Fruit fly (Drosophila melanogaster) whole organism, wandering third instar larva: ENCODE data around the gene Ubc6.
A peak's percentile ranks its signal among the peaks of the same experiment; 100 is the strongest.

Experiments used
- CG32264 ChIP-seq: fragments of 200-800 bp; sonication (Bioruptor generic); optimal IDR thresholded peaks from 2 replicates; lab custom pipeline; 2016; ENCODE audit warnings: missing biosample characterization, missing genetic modification characterization
- CG9705 ChIP-seq: fragments of 200-800 bp; sonication (Bioruptor generic); optimal IDR thresholded peaks from 2 replicates; lab custom pipeline; 2018; ENCODE audit warnings: missing biosample characterization, mild to moderate bottlenecking, missing genetic modification characterization
- CrebA ChIP-seq: fragments of 200-800 bp; sonication (Bioruptor generic); optimal IDR thresholded peaks from 2 replicates; lab custom pipeline; 2016; ENCODE audit warnings: missing biosample characterization, mild to moderate bottlenecking, missing genetic modification characterization, borderline replicate concordance
- Dif ChIP-seq: fragments of 200-275, 200-300 bp; sonication (Bioruptor generic); optimal IDR thresholded peaks from 2 replicates; lab custom pipeline; 2018; ENCODE audit warnings: missing biosample characterization, missing genetic modification characterization; ENCODE audit not compliant: partially characterized antibody
- GATAd ChIP-seq: sonication (Bioruptor generic); optimal IDR thresholded peaks from 2 replicates; lab custom pipeline; 2016; ENCODE audit warnings: missing biosample characterization, missing genetic modification characterization
- HLH106 ChIP-seq: fragments of 200-800 bp; optimal IDR thresholded peaks from 3 replicates; lab custom pipeline; 2019; ENCODE audit warnings: missing biosample characterization, mild to moderate bottlenecking, missing genetic modification characterization, moderate library complexity
- Hnf4 ChIP-seq: fragments of 200-800 bp; sonication (Bioruptor generic); optimal IDR thresholded peaks from 2 replicates; lab custom pipeline; 2016; ENCODE audit warnings: missing biosample characterization, mild to moderate bottlenecking, missing genetic modification characterization
- Hr78 ChIP-seq: fragments of >200 bp; optimal IDR thresholded peaks from 2 replicates; lab custom pipeline; 2017; ENCODE audit warnings: missing biosample characterization, missing genetic modification characterization
- Hr83 ChIP-seq: fragments of 200-300 bp; sonication (Bioruptor generic); optimal IDR thresholded peaks from 2 replicates; lab custom pipeline; 2016; ENCODE audit warnings: missing biosample characterization, mild to moderate bottlenecking, missing genetic modification characterization, moderate library complexity; ENCODE audit not compliant: poor library complexity, severe bottlenecking
- Jra ChIP-seq: sonication (Bioruptor generic); optimal IDR thresholded peaks from 2 replicates; lab custom pipeline; 2016; ENCODE audit warnings: missing biosample characterization, missing genetic modification characterization
- Mio ChIP-seq: sonication (Bioruptor generic); optimal IDR thresholded peaks from 2 replicates; lab custom pipeline; 2016; ENCODE audit warnings: missing biosample characterization, missing genetic modification characterization
- N ChIP-seq: fragments of >200 bp; optimal IDR thresholded peaks from 2 replicates; lab custom pipeline; 2018; ENCODE audit warnings: missing biosample characterization, missing external identifiers, missing genetic modification characterization
- OdsH ChIP-seq: fragments of 200-800 bp; sonication (Bioruptor generic); optimal IDR thresholded peaks from 2 replicates; lab custom pipeline; 2016; ENCODE audit warnings: missing biosample characterization, mild to moderate bottlenecking, missing genetic modification characterization
- Rel ChIP-seq, 2 experiments: fragments of 200-800 bp; sonication (Bioruptor generic) in 1 of 2; optimal IDR thresholded peaks; 2 replicates in 1 of 2; 3 replicates in 1 of 2; lab custom pipeline; 2016 to 2019; ENCODE audit warnings: mild to moderate bottlenecking in 2 of 2, missing biosample characterization in 2 of 2, missing genetic modification characterization in 2 of 2, moderate library complexity in 1 of 2
- Vsx2 ChIP-seq: fragments of 200-300, 225-300 bp; sonication (Bioruptor generic); optimal IDR thresholded peaks from 2 replicates; lab custom pipeline; 2018; ENCODE audit warnings: missing biosample characterization, missing genetic modification characterization; ENCODE audit not compliant: partially characterized antibody
- br ChIP-seq: fragments of 200-800 bp; sonication (Bioruptor generic); optimal IDR thresholded peaks from 2 replicates; lab custom pipeline; 2016; ENCODE audit warnings: missing biosample characterization, missing genetic modification characterization
- dl ChIP-seq, 2 experiments: fragments of 175-275, 200-275 bp in 1 of 2; fragments of 200-275 bp in 1 of 2; sonication (Bioruptor generic); optimal IDR thresholded peaks; lab custom pipeline; 2018; ENCODE audit warnings: mild to moderate bottlenecking in 2 of 2, missing biosample characterization in 2 of 2, missing genetic modification characterization in 2 of 2, moderate library complexity in 2 of 2; ENCODE audit not compliant: partially characterized antibody in 2 of 2, insufficient read depth in 1 of 2
- dmrt93B ChIP-seq: fragments of 200-800 bp; sonication (Bioruptor generic); optimal IDR thresholded peaks from 2 replicates; lab custom pipeline; 2018; ENCODE audit warnings: missing biosample characterization, mild to moderate bottlenecking, missing genetic modification characterization
- dsf ChIP-seq: sonication (Bioruptor generic); optimal IDR thresholded peaks from 2 replicates; lab custom pipeline; 2016; ENCODE audit warnings: missing biosample characterization, missing genetic modification characterization, borderline replicate concordance
- foxo ChIP-seq, 2 experiments: fragments of 200-800 bp; sonication (Bioruptor generic); optimal IDR thresholded peaks; 2 replicates in 1 of 2; 3 replicates in 1 of 2; lab custom pipeline; 2016 to 2017; ENCODE audit warnings: missing biosample characterization in 2 of 2, missing genetic modification characterization in 2 of 2
- h ChIP-seq: fragments of 200-800 bp; sonication (Bioruptor generic); optimal IDR thresholded peaks from 3 replicates; lab custom pipeline; 2016; ENCODE audit warnings: missing biosample characterization, mild to moderate bottlenecking, missing genetic modification characterization
- jim ChIP-seq: fragments of 175-275, 200-325 bp; sonication (Bioruptor generic); optimal IDR thresholded peaks from 2 replicates; lab custom pipeline; 2016; ENCODE audit warnings: missing biosample characterization, mild to moderate bottlenecking, missing genetic modification characterization
- lola ChIP-seq: fragments of >200 bp; optimal IDR thresholded peaks from 2 replicates; lab custom pipeline; 2017; ENCODE audit warnings: missing biosample characterization, missing genetic modification characterization
- psq ChIP-seq: fragments of 200-800 bp; sonication (Bioruptor generic); optimal IDR thresholded peaks from 3 replicates; lab custom pipeline; 2017; ENCODE audit warnings: missing biosample characterization, mild to moderate bottlenecking, missing genetic modification characterization, moderate library complexity
- rgr ChIP-seq: fragments of 200-800 bp; sonication (Bioruptor generic); optimal IDR thresholded peaks from 3 replicates; lab custom pipeline; 2016; ENCODE audit warnings: missing biosample characterization, mild to moderate bottlenecking, missing genetic modification characterization
- sage ChIP-seq: fragments of 200-800 bp; sonication (Bioruptor generic); optimal IDR thresholded peaks from 2 replicates; lab custom pipeline; 2016; ENCODE audit warnings: missing biosample characterization, mild to moderate bottlenecking, missing genetic modification characterization
- sv ChIP-seq: fragments of 200-800 bp; sonication (Bioruptor generic); optimal IDR thresholded peaks from 3 replicates; lab custom pipeline; 2016; ENCODE audit warnings: missing biosample characterization, missing genetic modification characterization
- tai ChIP-seq: sonication (Bioruptor generic); optimal IDR thresholded peaks from 2 replicates; lab custom pipeline; 2016; ENCODE audit warnings: missing biosample characterization, missing genetic modification characterization
- usp ChIP-seq: fragments of >200 bp; optimal IDR thresholded peaks from 2 replicates; lab custom pipeline; 2017; ENCODE audit warnings: missing biosample characterization, missing genetic modification characterization
- woc ChIP-seq: sonication (Bioruptor generic); optimal IDR thresholded peaks from 2 replicates; lab custom pipeline; 2016; ENCODE audit warnings: missing biosample characterization, mild to moderate bottlenecking, missing genetic modification characterization

Gene Ubc6

DNA sequence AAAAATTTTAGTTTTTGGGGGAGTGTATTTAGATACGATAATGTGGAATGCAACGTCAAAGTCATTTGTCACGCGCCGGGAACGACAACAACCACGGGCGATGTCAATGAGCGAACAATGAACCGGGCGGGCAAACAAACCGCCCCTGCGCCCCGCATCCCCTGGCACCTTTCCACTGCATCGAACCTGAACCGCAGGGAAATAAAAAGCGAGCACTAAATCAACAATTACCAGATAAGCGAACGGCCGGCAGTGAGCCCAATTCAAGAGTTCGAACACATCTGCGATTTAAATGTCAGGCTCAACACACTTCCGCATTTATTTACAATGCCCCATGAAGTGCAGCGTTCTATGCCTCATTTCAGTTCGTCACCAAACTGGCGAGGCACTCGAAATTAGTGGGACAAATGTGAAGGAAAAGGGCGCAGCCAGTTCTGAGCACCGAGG, 44.1 kb upstream of the Ubc6 start:
- TF ChIP-seq tai (GFP tag; lab: Kevin White, UChicago) (peak; percentile 36), Dif (GFP tag; lab: Kevin White, UChicago) (no peak), Hr83 (GFP tag; lab: Kevin White, UChicago) (no peak), sage (no peak), h (GFP tag; lab: Kevin White, UChicago) (peak; percentile 33), CG32264 (GFP tag; lab: Kevin White, UChicago) (no peak), Rel (GFP tag; optimal IDR thresholded peaks at IDR 0.05; lab: Kevin White, UChicago) (no peak), Rel (tag; optimal IDR thresholded peaks at IDR 0.05; lab: Kevin White, UChicago) (peak; percentile 16), br (GFP tag; lab: Kevin White, UChicago) (peak; percentile 31)

dm6 chr3R:4995549-4996277, 43.2 kb upstream of the Ubc6 start:
- TF ChIP-seq usp (GFP tag; lab: Kevin White, UChicago) (no peak), sage (no peak), OdsH (GFP tag; lab: Kevin White, UChicago) (peak; percentile 30), Jra (no peak)

dm6 chr3R:4994659-4995058, 42.2 kb upstream of the Ubc6 start:
- no peak for TF ChIP-seq HLH106 (tag; lab: Kevin White, UChicago)

DNA sequence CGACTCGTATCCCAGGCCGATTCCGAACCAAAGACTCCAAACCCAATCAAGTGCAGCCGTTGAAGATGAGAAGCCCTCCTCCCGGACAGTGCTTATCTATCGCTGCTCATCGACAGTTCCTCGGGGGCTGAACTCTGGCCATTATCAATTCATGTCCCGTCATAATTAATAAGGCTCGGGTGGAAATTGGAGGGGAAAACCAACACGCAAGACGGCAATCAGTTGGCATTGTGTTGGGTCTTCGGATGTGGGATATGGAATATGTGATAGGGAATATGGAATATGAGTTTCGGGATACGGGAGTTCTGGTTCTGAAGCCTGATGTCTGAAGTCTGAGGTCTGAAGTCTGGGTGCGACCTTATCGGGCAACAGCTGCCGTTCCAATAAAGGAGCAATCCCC, 40.9 kb upstream of the Ubc6 start:
- TF ChIP-seq br (GFP tag; lab: Kevin White, UChicago) (no peak), CrebA (GFP tag; lab: Kevin White, UChicago) (no peak), Rel (GFP tag; optimal IDR thresholded peaks at IDR 0.05; lab: Kevin White, UChicago) (no peak), Rel (tag; optimal IDR thresholded peaks at IDR 0.05; lab: Kevin White, UChicago) (peak; percentile 66), OdsH (GFP tag; lab: Kevin White, UChicago) (no peak), Hr83 (GFP tag; lab: Kevin White, UChicago) (no peak), Dif (GFP tag; lab: Kevin White, UChicago) (peak; percentile 20), rgr (GFP tag; lab: Kevin White, UChicago) (no peak), Mio (no peak)

- TF ChIP-seq br (GFP tag; lab: Kevin White, UChicago) (peak; percentile 13), Dif (GFP tag; lab: Kevin White, UChicago) (peak; percentile 2), dsf (no peak), h (GFP tag; lab: Kevin White, UChicago) (no peak), Rel (GFP tag; optimal IDR thresholded peaks at IDR 0.05; lab: Kevin White, UChicago) (no peak), Rel (tag; optimal IDR thresholded peaks at IDR 0.05; lab: Kevin White, UChicago) (no peak), Hnf4 (GFP tag; lab: Kevin White, UChicago) (peak; percentile 21), foxo (GFP tag; optimal IDR thresholded peaks at IDR 0.05; lab: Kevin White, UChicago) (peak in 1 of 2 experiments; percentile 28), HLH106 (tag; lab: Kevin White, UChicago) (peak; percentile 9), dmrt93B (GFP tag; lab: Kevin White, UChicago) (no peak), OdsH (GFP tag; lab: Kevin White, UChicago) (peak; percentile 28), sv (GFP tag; lab: Kevin White, UChicago) (no peak), CG9705 (GFP tag; lab: Kevin White, UChicago) (no peak), psq (GFP tag; lab: Kevin White, UChicago) (peak; percentile 11), rgr (GFP tag; lab: Kevin White, UChicago) (peak; percentile 18)
Measured at dm6 chr3R:4992227-4992737, 39.8 kb upstream of the Ubc6 start.

DNA sequence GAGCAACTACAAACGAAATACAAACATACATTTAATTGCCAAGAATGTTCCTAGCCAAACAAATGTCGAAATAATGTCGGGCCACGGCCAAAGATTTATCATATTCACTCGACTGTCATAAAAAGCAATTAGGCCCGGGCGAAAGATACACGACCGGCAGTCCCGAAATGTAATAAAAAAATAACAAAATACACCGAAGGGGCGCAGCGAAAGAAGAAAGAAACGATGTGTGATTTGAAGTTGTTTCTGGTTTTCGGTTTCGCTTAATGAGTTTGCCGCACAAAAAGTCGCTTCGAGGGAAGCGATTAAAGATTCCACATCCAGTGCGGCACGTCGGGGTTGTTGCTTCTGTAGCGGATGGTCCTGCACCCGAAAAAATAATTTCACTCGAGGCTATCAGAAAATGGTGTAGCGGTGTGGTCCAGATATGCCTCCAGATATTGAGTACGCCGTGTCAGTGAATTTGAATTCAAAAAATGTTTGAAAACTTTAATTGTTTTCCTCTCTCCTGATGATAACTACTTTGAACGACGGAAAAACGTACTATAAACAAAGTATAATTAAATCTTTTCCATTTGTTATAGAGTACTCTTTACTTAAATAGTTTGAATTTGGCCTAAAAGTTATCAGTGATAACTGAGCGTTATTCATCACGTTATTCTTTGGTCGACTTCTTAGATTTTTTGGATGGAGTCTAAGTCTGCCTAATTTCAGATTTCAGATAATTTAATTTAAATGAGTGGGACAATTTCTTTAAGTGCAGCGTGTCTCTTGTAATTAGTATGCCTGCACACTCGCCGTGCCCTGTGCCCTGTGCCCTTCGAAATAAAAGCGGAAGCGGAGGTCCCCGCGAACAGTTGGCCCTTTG, 36.9 kb upstream of the Ubc6 start:
- TF ChIP-seq Hnf4 (GFP tag; lab: Kevin White, UChicago) = peak; percentile 18
- no peak for TF ChIP-seq Hr83 (GFP tag; lab: Kevin White, UChicago)
- TF ChIP-seq dsf = no peak
- TF ChIP-seq jim (GFP tag; lab: Kevin White, UChicago) = no peak
- TF ChIP-seq Vsx2 (GFP tag; lab: Kevin White, UChicago) = peak; percentile 33
- TF ChIP-seq dl (GFP tag; optimal IDR thresholded peaks at IDR 0.05; lab: Kevin White, UChicago; ENCODE audit: insufficient read depth in 1 of 2, partially characterized antibody in 2 of 2) = no peak
- peak; percentile 61 for TF ChIP-seq h (GFP tag; lab: Kevin White, UChicago)
- TF ChIP-seq lola (GFP tag; lab: Kevin White, UChicago) = no peak
- no peak for TF ChIP-seq GATAd (GFP tag; lab: Kevin White, UChicago)
- peak; percentile 61 for TF ChIP-seq br (GFP tag; lab: Kevin White, UChicago)
- no peak for TF ChIP-seq Hr78 (GFP tag; lab: Kevin White, UChicago)
- TF ChIP-seq foxo (GFP tag; optimal IDR thresholded peaks at IDR 0.05; lab: Kevin White, UChicago) = peak in 1 of 2 experiments; percentile 75
- TF ChIP-seq woc (GFP tag; lab: Kevin White, UChicago) = peak; percentile 77
- TF ChIP-seq tai (GFP tag; lab: Kevin White, UChicago) = peak; percentile 48
- no peak for TF ChIP-seq CG32264 (GFP tag; lab: Kevin White, UChicago)
- TF ChIP-seq CrebA (GFP tag; lab: Kevin White, UChicago) = no peak
- no peak for TF ChIP-seq N (GFP tag; lab: Kevin White, UChicago)
- TF ChIP-seq rgr (GFP tag; lab: Kevin White, UChicago) = peak; percentile 14
- peak; percentile 52 for TF ChIP-seq dmrt93B (GFP tag; lab: Kevin White, UChicago)
- peak; percentile 14 for TF ChIP-seq CG9705 (GFP tag; lab: Kevin White, UChicago)
